Fruit fly (Drosophila melanogaster) S2 (cell line): Measurements from ENCODE around the gene CG13901.

Experiments
- CG8478 ChIP-seq: fragments of >200 bp; optimal IDR thresholded peaks from 2 replicates; lab custom pipeline; 2018
- CTCF ChIP-seq, 2 experiments: fragments of >200 bp; optimal IDR thresholded peaks; 2 replicates each; lab custom pipeline; 2018

DNA sequence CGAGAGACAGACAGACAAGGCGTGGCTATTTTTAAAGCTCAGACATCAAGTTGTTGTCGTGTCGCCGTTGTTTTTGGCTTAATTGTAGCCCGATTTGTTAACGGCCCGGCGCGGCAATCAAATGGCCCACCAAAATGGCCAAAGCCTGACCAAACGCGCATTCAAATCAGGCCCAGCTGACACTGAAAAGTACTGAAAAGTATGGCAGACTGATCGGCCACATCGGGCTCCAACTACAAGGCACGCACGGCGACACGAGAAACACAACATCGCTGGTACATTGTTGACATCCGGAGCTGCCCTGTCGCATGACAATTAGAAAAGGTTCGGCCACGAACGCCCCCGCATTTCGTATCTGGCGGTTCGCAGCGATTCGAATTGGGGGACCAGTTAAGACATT lies 25.8 kb downstream of the CG13901 start:
- TF ChIP-seq CG8478 (no peak), CTCF (optimal IDR thresholded peaks at IDR 0.05; lab: Kevin White, UChicago) (no peak)
